Worm (Caenorhabditis elegans): ENCODE measurements around the gene C28H8.8.

The C28H8.8 gene

DNA sequence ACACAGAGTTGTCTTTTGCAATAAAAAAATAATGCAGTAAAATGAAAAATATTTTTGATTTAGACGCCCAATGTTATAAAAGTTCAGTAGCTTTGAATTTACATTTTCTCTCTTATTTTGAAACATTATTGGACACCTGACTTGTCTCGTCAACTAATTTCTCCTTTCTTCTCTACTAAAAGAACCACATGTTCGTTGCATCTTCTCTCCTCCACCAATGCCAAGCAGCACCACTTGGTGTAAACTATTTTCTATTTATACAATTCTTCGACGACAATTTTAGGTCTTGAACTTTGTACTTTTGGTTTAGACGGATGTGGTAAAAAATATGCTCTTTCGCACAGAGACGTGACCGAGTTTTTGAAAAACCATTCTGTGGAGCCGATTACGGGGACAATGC, 42.1 kb upstream of the C28H8.8 start:
- TF ChIP-seq unc-62 (GFP tag; optimal IDR thresholded peaks at IDR 0.05), result no peak
- TF ChIP-seq elt-2 (tag; optimal IDR thresholded peaks at IDR 0.05), result no peak
- peak; percentile 49 for TF ChIP-seq nhr-20 (tag; optimal IDR thresholded peaks at IDR 0.05)
- TF ChIP-seq ama-1 (optimal IDR thresholded peaks at IDR 0.05), result no peak
- TF ChIP-seq grh-1 (GFP tag; IDR thresholded peaks at IDR 0.05), result no peak
- TF ChIP-seq hlh-4 (tag; optimal IDR thresholded peaks at IDR 0.05), result no peak
- no peak for TF ChIP-seq C16A3.4 (tag; optimal IDR thresholded peaks at IDR 0.05)
- no peak for TF ChIP-seq F16B12.6 (tag; optimal IDR thresholded peaks at IDR 0.05)
- peak; percentile 62 for TF ChIP-seq nhr-71 (tag; optimal IDR thresholded peaks at IDR 0.05)
- peak; percentile 50 for TF ChIP-seq rnt-1 (tag; optimal IDR thresholded peaks at IDR 0.05)
- no peak for TF ChIP-seq ztf-11 (tag; optimal IDR thresholded peaks at IDR 0.05)
- TF ChIP-seq mep-1 (tag; optimal IDR thresholded peaks at IDR 0.05), result no peak
- TF ChIP-seq mef-2 (tag; optimal IDR thresholded peaks at IDR 0.05), result peak; percentile 4
- no peak for TF ChIP-seq nhr-237 (tag; optimal IDR thresholded peaks at IDR 0.05)
- no peak for TF ChIP-seq jun-1 (tag; optimal IDR thresholded peaks at IDR 0.05)
- no peak for TF ChIP-seq aha-1 (tag; optimal IDR thresholded peaks at IDR 0.05)
- peak; percentile 57 for TF ChIP-seq lin-14 (GFP tag; optimal IDR thresholded peaks at IDR 0.05)
- TF ChIP-seq lsy-2 (tag; optimal IDR thresholded peaks at IDR 0.05), result peak in 1 of 2 experiments; percentile 34
- TF ChIP-seq lin-15B (tag; optimal IDR thresholded peaks at IDR 0.05), result no peak
- peak; percentile 27 for TF ChIP-seq nhr-19 (GFP tag; conservative IDR thresholded peaks at IDR 0.05)
- TF ChIP-seq hlh-17 (GFP tag; optimal IDR thresholded peaks at IDR 0.05; ENCODE audit: borderline replicate concordance), result no peak
- no peak for TF ChIP-seq snpc-4 (tag; optimal IDR thresholded peaks at IDR 0.05)
- no peak for TF ChIP-seq unc-130 (tag; optimal IDR thresholded peaks at IDR 0.05)
- peak; percentile 49 for TF ChIP-seq dsc-1 (tag; optimal IDR thresholded peaks at IDR 0.05)
- TF ChIP-seq nhr-85 (tag), result peak; percentile 26
- TF ChIP-seq mdl-1 (tag; optimal IDR thresholded peaks at IDR 0.05), result no peak

- no peak for TF ChIP-seq ztf-11 (tag; optimal IDR thresholded peaks at IDR 0.05)
- TF ChIP-seq ceh-88 (GFP tag; IDR thresholded peaks at IDR 0.05), result no peak
- TF ChIP-seq lin-15B (tag; optimal IDR thresholded peaks at IDR 0.05), result peak; percentile 58
- peak; percentile 38 for TF ChIP-seq tbx-2 (tag; optimal IDR thresholded peaks at IDR 0.05)
- peak; percentile 16 for TF ChIP-seq elt-2 (tag; optimal IDR thresholded peaks at IDR 0.05)
- TF ChIP-seq efl-1 (optimal IDR thresholded peaks at IDR 0.05), result peak; percentile 70 to 79
- peak; percentile 66 to 92 for TF ChIP-seq efl-1 (GFP tag; optimal IDR thresholded peaks at IDR 0.05 in 1 of 2)
- TF ChIP-seq nhr-12 (tag; optimal IDR thresholded peaks at IDR 0.05), result no peak
- TF ChIP-seq rnt-1 (tag; optimal IDR thresholded peaks at IDR 0.05), result peak; percentile 66
- TF ChIP-seq unc-98 (GFP tag; IDR thresholded peaks at IDR 0.05), result no peak
- peak; percentile 56 to 78 for TF ChIP-seq lsy-2 (tag; optimal IDR thresholded peaks at IDR 0.05)
- TF ChIP-seq hlh-17 (GFP tag; optimal IDR thresholded peaks at IDR 0.05; ENCODE audit: borderline replicate concordance), result no peak
- peak; percentile 16 for TF ChIP-seq jun-1 (tag; optimal IDR thresholded peaks at IDR 0.05)
- TF ChIP-seq snu-23 (GFP tag; optimal IDR thresholded peaks at IDR 0.05), result peak; percentile 75
- peak; percentile 69 for TF ChIP-seq nhr-71 (tag; optimal IDR thresholded peaks at IDR 0.05)
- no peak for TF ChIP-seq nhr-28 (tag; optimal IDR thresholded peaks at IDR 0.05)
- TF ChIP-seq alr-1 (tag; optimal IDR thresholded peaks at IDR 0.05; ENCODE audit: borderline replicate concordance), result no peak
- TF ChIP-seq ceh-8 (GFP tag; optimal IDR thresholded peaks at IDR 0.05), result no peak
- TF ChIP-seq pqm-1 (tag; optimal IDR thresholded peaks at IDR 0.05), result no peak
- TF ChIP-seq lin-13 (GFP tag; optimal IDR thresholded peaks at IDR 0.05), result peak; percentile 8
- peak; percentile 45 for TF ChIP-seq F16B12.6 (tag; optimal IDR thresholded peaks at IDR 0.05)
- no peak for TF ChIP-seq mab-9 (GFP tag; IDR thresholded peaks at IDR 0.05)
- peak; percentile 57 for TF ChIP-seq xbp-1 (tag; optimal IDR thresholded peaks at IDR 0.05)
- no peak for TF ChIP-seq ces-1 (GFP tag; optimal IDR thresholded peaks at IDR 0.05)
- TF ChIP-seq Y116A8C.19 (tag; optimal IDR thresholded peaks at IDR 0.05; ENCODE audit: borderline replicate concordance), result no peak
- peak in 2 of 6 experiments; percentile 18 to 36 for TF ChIP-seq elt-3 (tag; optimal IDR thresholded peaks at IDR 0.05)
- TF ChIP-seq C16A3.4 (tag; optimal IDR thresholded peaks at IDR 0.05), result peak; percentile 29
- TF ChIP-seq blmp-1 (tag; optimal IDR thresholded peaks at IDR 0.05), result peak; percentile 51
- TF ChIP-seq nhr-20 (tag; optimal IDR thresholded peaks at IDR 0.05), result peak; percentile 65
- no peak for TF ChIP-seq unc-62 (GFP tag; optimal IDR thresholded peaks at IDR 0.05)
- TF ChIP-seq lin-35 (GFP tag; optimal IDR thresholded peaks at IDR 0.05), result peak; percentile 73 to 75
- peak; percentile 62 for TF ChIP-seq skn-1 (tag; optimal IDR thresholded peaks at IDR 0.05)
- TF ChIP-seq ztf-4 (tag; optimal IDR thresholded peaks at IDR 0.05), result no peak
- peak; percentile 29 to 71 (median 53) for TF ChIP-seq dpl-1 (GFP tag; optimal IDR thresholded peaks at IDR 0.05)
- no peak for TF ChIP-seq aha-1 (tag; optimal IDR thresholded peaks at IDR 0.05)
- peak in 2 of 3 experiments; percentile 37 to 49 for TF ChIP-seq ceh-82 (tag; optimal IDR thresholded peaks at IDR 0.05)
- TF ChIP-seq nhr-76 (tag; optimal IDR thresholded peaks at IDR 0.05), result no peak
- TF ChIP-seq fkh-4 (tag; optimal IDR thresholded peaks at IDR 0.05; ENCODE audit: borderline replicate concordance), result no peak
These were observed 37.1 kb upstream of the C28H8.8 start, which contains the start of the genes dnc-2 and bcl-7 for ce11 chrIII:5925724-5926123. dnc-2 (minus strand) TSS chrIII:5925756. bcl-7 (plus strand) TSS chrIII:5926086.
